Worm (Caenorhabditis elegans) whole organism, L1 larva: ENCODE results near the gene Y75B8A.19.

Experiments used
- mef-2 ChIP-seq: fragments of 150-350 bp; optimal IDR thresholded peaks from 2 replicates; lab custom pipeline; 2014; ENCODE audit warnings: missing biosample characterization, missing genetic modification characterization
- mep-1 ChIP-seq: fragments of 150-350 bp; optimal IDR thresholded peaks from 2 replicates; lab custom pipeline; 2014; ENCODE audit warnings: missing biosample characterization, missing genetic modification characterization
- nhr-77 ChIP-seq: fragments of 150-350 bp; optimal IDR thresholded peaks from 2 replicates; lab custom pipeline; 2014; ENCODE audit warnings: missing biosample characterization, missing genetic modification characterization

DNA sequence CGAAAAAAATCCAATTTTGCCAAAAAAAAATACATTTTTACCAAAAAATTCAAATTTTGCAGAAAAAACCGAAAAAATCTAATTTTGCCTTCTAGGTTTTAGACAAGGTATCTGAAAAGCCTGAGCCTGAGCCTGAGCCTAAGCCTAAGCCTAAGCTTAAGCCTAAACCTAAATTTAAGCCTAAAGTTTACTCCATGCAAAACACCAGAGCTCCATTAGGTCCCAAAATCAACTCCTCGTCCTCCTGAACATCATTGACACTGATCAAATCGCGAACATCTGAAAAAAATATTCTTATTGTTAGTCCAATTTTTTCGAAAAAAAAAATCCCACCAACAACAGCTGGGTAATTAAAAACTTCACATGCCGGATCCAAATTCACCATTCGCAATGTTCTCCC is 8.4 kb upstream of the Y75B8A.19 start:
- TF ChIP-seq mef-2 (tag; lab: Kevin White, UChicago) (no peak), mep-1 (no peak), nhr-77 (tag; lab: Kevin White, UChicago) (no peak)
